Worm (Caenorhabditis elegans): ENCODE measurements around the gene F56D2.5.

ce11 chrIII:5585711-5586110 is 4.5 kb upstream of the F56D2.5 start:
- no peak for TF ChIP-seq lsy-27 (tag; optimal IDR thresholded peaks at IDR 0.05; ENCODE audit: borderline replicate concordance, insufficient read depth)
- no peak for TF ChIP-seq F49E8.2 (tag; optimal IDR thresholded peaks at IDR 0.05; ENCODE audit: insufficient read depth)
- TF ChIP-seq ztf-25 (GFP tag; IDR thresholded peaks at IDR 0.05) = no peak
- no peak for TF ChIP-seq nfya-1 (tag; optimal IDR thresholded peaks at IDR 0.05; ENCODE audit: borderline replicate concordance, insufficient read depth)
- TF ChIP-seq fkh-3 (tag; optimal IDR thresholded peaks at IDR 0.05) = no peak
- TF ChIP-seq bed-1 (GFP tag; IDR thresholded peaks at IDR 0.05) = no peak

All from whole organism, young adult.